Worm (Caenorhabditis elegans) whole organism, young adult: ENCODE data around the gene let-2.
A peak's percentile ranks its signal among the peaks of the same experiment; 100 is the strongest.

ENCODE experiments used
- F10E7.11 ChIP-seq: sonication (generic microtip); optimal IDR thresholded peaks from 2 replicates; lab custom pipeline; 2017; ENCODE audit warnings: mild to moderate bottlenecking, missing genetic modification characterization, moderate library complexity, missing compliant biosample characterization
- F37B4.10 ChIP-seq: fragments of 200-800 bp; sonication (Bioruptor generic); IDR thresholded peaks from 2 replicates; pipeline ENCODE4 v1.3.6; 2022; ENCODE audit warnings: missing genetic modification characterization, missing compliant biosample characterization
- F39B2.1 ChIP-seq: fragments of 200-800 bp; sonication (Bioruptor generic); IDR thresholded peaks from 2 replicates; pipeline ENCODE4 v1.3.6; 2022; ENCODE audit warnings: missing genetic modification reagents, missing genetic modification characterization, missing compliant biosample characterization
- F52B5.7 ChIP-seq: sonication (generic microtip); optimal IDR thresholded peaks from 2 replicates; lab custom pipeline; 2016; ENCODE audit warnings: mild to moderate bottlenecking, missing genetic modification characterization, missing compliant biosample characterization
- Y56A3A.18 ChIP-seq: fragments of 200-800 bp; sonication (Bioruptor generic); IDR thresholded peaks from 2 replicates; pipeline ENCODE4 v1.3.6; 2022; ENCODE audit warnings: missing genetic modification reagents, missing genetic modification characterization, missing compliant biosample characterization
- akir-1 ChIP-seq: fragments of 200-800 bp; sonication (Bioruptor generic); optimal IDR thresholded peaks from 2 replicates; lab custom pipeline; 2018; ENCODE audit warnings: mild to moderate bottlenecking, missing genetic modification characterization, moderate library complexity, missing compliant biosample characterization
- atf-7 ChIP-seq: sonication (generic microtip); optimal IDR thresholded peaks from 2 replicates; lab custom pipeline; 2017; ENCODE audit warnings: mild to moderate bottlenecking, missing genetic modification characterization, missing compliant biosample characterization
- attf-3 ChIP-seq: fragments of 200-800 bp; sonication (Bioruptor generic); conservative IDR thresholded peaks from 2 replicates; pipeline ENCODE4 v1.3.6; 2022; ENCODE audit warnings: missing genetic modification reagents, missing genetic modification characterization, missing compliant biosample characterization
- attf-5 ChIP-seq: fragments of 200-800 bp; sonication (Bioruptor generic); optimal IDR thresholded peaks from 2 replicates; lab custom pipeline; 2018; ENCODE audit warnings: mild to moderate bottlenecking, missing genetic modification characterization, missing compliant biosample characterization
- cebp-1 ChIP-seq, 2 experiments: fragments of 200-800 bp in 1 of 2; sonication (Bioruptor generic) in 1 of 2; sonication (generic microtip) in 1 of 2; IDR thresholded peaks in 1 of 2; optimal IDR thresholded peaks in 1 of 2; 2 replicates each; pipeline versions ENCODE4 v1.3.6 to Lab custom; 2017 to 2022; ENCODE audit warnings: missing compliant biosample characterization in 2 of 2, missing genetic modification characterization in 2 of 2, mild to moderate bottlenecking in 1 of 2, missing genetic modification reagents in 1 of 2, moderate library complexity in 1 of 2
- ceh-40 ChIP-seq: fragments of 200-800 bp; sonication (Bioruptor generic); IDR thresholded peaks from 2 replicates; pipeline ENCODE4 v1.3.6; 2022; ENCODE audit warnings: missing genetic modification characterization, missing compliant biosample characterization
- ceh-79 ChIP-seq: sonication (generic microtip); optimal IDR thresholded peaks from 2 replicates; lab custom pipeline; 2017; ENCODE audit warnings: mild to moderate bottlenecking, missing genetic modification characterization, missing compliant biosample characterization
- chd-7 ChIP-seq: sonication (generic microtip); optimal IDR thresholded peaks from 2 replicates; lab custom pipeline; 2016; ENCODE audit warnings: mild to moderate bottlenecking, missing genetic modification characterization, moderate library complexity, missing compliant biosample characterization
- efl-1 ChIP-seq: fragments of 150-350 bp; optimal IDR thresholded peaks from 2 replicates; lab custom pipeline; 2014; ENCODE audit warnings: missing biosample characterization, missing genetic modification reagents, missing genetic modification characterization
- egl-18 ChIP-seq: fragments of 200-800 bp; sonication (Bioruptor generic); IDR thresholded peaks from 2 replicates; pipeline ENCODE4 v1.3.6; 2022; ENCODE audit warnings: missing genetic modification reagents, missing genetic modification characterization, missing compliant biosample characterization
- egl-44 ChIP-seq: fragments of 200-800 bp; sonication (Bioruptor generic); IDR thresholded peaks from 2 replicates; pipeline ENCODE4 v1.3.6; 2022; ENCODE audit warnings: missing genetic modification reagents, missing genetic modification characterization, missing compliant biosample characterization
- ekl-4 ChIP-seq: fragments of 200-800 bp; sonication (Bioruptor generic); IDR thresholded peaks from 2 replicates; pipeline ENCODE4 v1.3.6; 2022; ENCODE audit warnings: missing genetic modification reagents, missing genetic modification characterization, missing compliant biosample characterization
- ets-4 ChIP-seq: fragments of 200-800 bp; sonication (Bioruptor generic); optimal IDR thresholded peaks from 2 replicates; lab custom pipeline; 2018; ENCODE audit warnings: mild to moderate bottlenecking, missing genetic modification characterization, missing compliant biosample characterization
- gei-17 ChIP-seq: fragments of 200-800 bp; sonication (Bioruptor generic); optimal IDR thresholded peaks from 2 replicates; lab custom pipeline; 2018; ENCODE audit warnings: mild to moderate bottlenecking, missing genetic modification characterization, missing compliant biosample characterization
- him-1 ChIP-seq: sonication (generic microtip); optimal IDR thresholded peaks from 2 replicates; lab custom pipeline; 2016; ENCODE audit warnings: missing genotype, missing genetic modification reagents, missing genetic modification characterization, missing compliant biosample characterization
- hmg-1.2 ChIP-seq: fragments of 200-800 bp; sonication (Bioruptor generic); IDR thresholded peaks from 2 replicates; pipeline ENCODE4 v1.3.6; 2022; ENCODE audit warnings: missing genetic modification reagents, missing genetic modification characterization, missing compliant biosample characterization
- hrde-1 ChIP-seq: sonication (generic microtip); optimal IDR thresholded peaks from 2 replicates; lab custom pipeline; 2016; ENCODE audit warnings: missing genetic modification characterization, mild to moderate bottlenecking, missing compliant biosample characterization, moderate library complexity, missing genotype, missing genetic modification reagents, borderline replicate concordance
- lag-1 ChIP-seq: fragments of 200-800 bp; sonication (Bioruptor generic); IDR thresholded peaks from 2 replicates; pipeline ENCODE4 v1.3.6; 2022; ENCODE audit warnings: missing genetic modification reagents, missing genetic modification characterization, missing compliant biosample characterization
- let-607 ChIP-seq, 2 experiments: fragments of 200-800 bp in 1 of 2; sonication (Bioruptor generic) in 1 of 2; sonication (generic microtip) in 1 of 2; optimal IDR thresholded peaks; 2 replicates each; lab custom pipeline; 2016 to 2018; ENCODE audit warnings: mild to moderate bottlenecking in 2 of 2, missing compliant biosample characterization in 2 of 2, missing genetic modification characterization in 2 of 2, moderate library complexity in 2 of 2, missing genotype in 1 of 2
- lin-40 ChIP-seq: sonication (generic microtip); optimal IDR thresholded peaks from 2 replicates; lab custom pipeline; 2016; ENCODE audit warnings: missing genetic modification characterization, mild to moderate bottlenecking, missing compliant biosample characterization, missing genotype, missing genetic modification reagents
- lsl-1 ChIP-seq: fragments of 200-800 bp; sonication (Bioruptor generic); optimal IDR thresholded peaks from 2 replicates; lab custom pipeline; 2018; ENCODE audit warnings: mild to moderate bottlenecking, missing genetic modification characterization, moderate library complexity, missing compliant biosample characterization
- madf-6 ChIP-seq: fragments of 200-800 bp; sonication (Bioruptor generic); IDR thresholded peaks from 2 replicates; pipeline ENCODE4 v1.3.6; 2022; ENCODE audit warnings: missing genetic modification reagents, missing genetic modification characterization, missing compliant biosample characterization
- nhr-27 ChIP-seq: fragments of 200-800 bp; sonication (Bioruptor generic); optimal IDR thresholded peaks from 2 replicates; lab custom pipeline; 2018; ENCODE audit warnings: mild to moderate bottlenecking, missing genetic modification characterization, moderate library complexity, missing compliant biosample characterization
- nhr-80 ChIP-seq: sonication (generic microtip); optimal IDR thresholded peaks from 2 replicates; lab custom pipeline; 2016; ENCODE audit warnings: missing genetic modification characterization, missing compliant biosample characterization
- nhr-90 ChIP-seq: sonication (generic microtip); optimal IDR thresholded peaks from 2 replicates; lab custom pipeline; 2016; ENCODE audit warnings: missing genotype, mild to moderate bottlenecking, missing genetic modification characterization, missing compliant biosample characterization
- pbrm-1 ChIP-seq: fragments of 200-800 bp; sonication (Bioruptor generic); IDR thresholded peaks from 2 replicates; pipeline ENCODE4 v1.3.6; 2022; ENCODE audit warnings: missing genetic modification reagents, missing genetic modification characterization, missing compliant biosample characterization
- pha-4 ChIP-seq: fragments of 150-350 bp; sonication (generic microtip); optimal IDR thresholded peaks from 2 replicates; lab custom pipeline; 2014; ENCODE audit warnings: missing biosample characterization, missing genetic modification reagents, missing genetic modification characterization
- snpc-1.3 ChIP-seq: sonication (generic microtip); optimal IDR thresholded peaks from 2 replicates; lab custom pipeline; 2017; ENCODE audit warnings: missing genetic modification characterization, mild to moderate bottlenecking, missing compliant biosample characterization, antibody characterized with exemption, moderate library complexity, missing genotype, missing genetic modification reagents; ENCODE audit not compliant: insufficient read depth
- snpc-4 ChIP-seq, 5 experiments: fragments of 150-350 bp in 1 of 5; sonication (generic microtip) in 4 of 5; optimal IDR thresholded peaks; 2 replicates each; lab custom pipeline; 2014 to 2018; ENCODE audit warnings: missing genetic modification characterization in 5 of 5, missing biosample characterization in 3 of 5, antibody characterized with exemption in 2 of 5, mild to moderate bottlenecking in 2 of 5, missing compliant biosample characterization in 2 of 5, missing genotype in 2 of 5, moderate library complexity in 2 of 5, missing genetic modification reagents in 1 of 5
- sptf-2 ChIP-seq: fragments of 200-800 bp; sonication (Bioruptor generic); optimal IDR thresholded peaks from 2 replicates; lab custom pipeline; 2018; ENCODE audit warnings: mild to moderate bottlenecking, missing genetic modification characterization, missing compliant biosample characterization
- tbp1 ChIP-seq: fragments of 200-800 bp; sonication (Bioruptor generic); optimal IDR thresholded peaks from 2 replicates; lab custom pipeline; 2018; ENCODE audit warnings: mild to moderate bottlenecking, missing genetic modification characterization, missing compliant biosample characterization
- tbx-9 ChIP-seq: sonication (generic microtip); optimal IDR thresholded peaks from 2 replicates; lab custom pipeline; 2016; ENCODE audit warnings: borderline replicate concordance, missing genetic modification characterization, inconsistent platforms, missing compliant biosample characterization
- unc-62 ChIP-seq: fragments of 150-350 bp; optimal IDR thresholded peaks from 2 replicates; lab custom pipeline; 2014; ENCODE audit warnings: missing biosample characterization, missing genetic modification reagents, missing genetic modification characterization

let-2 gene

ce11 chrX:16352503-16352902 lies 36.6 kb downstream of the let-2 start:
- no peak for TF ChIP-seq ekl-4 (GFP tag; lab: Robert Waterston, UW)
- TF ChIP-seq chd-7 (tag; lab: Kevin White, UChicago): peak; percentile 10

- TF ChIP-seq F37B4.10 (GFP tag; lab: Robert Waterston, UW): no peak
- 0 out of 2 replicates have a peak, but pooled peaks have one; percentile 10 for TF ChIP-seq hmg-1.2 (GFP tag; lab: Robert Waterston, UW)
- TF ChIP-seq let-607 (tag; optimal IDR thresholded peaks at IDR 0.05; lab: Kevin White, UChicago): peak in 1 of 2 experiments; percentile 31
- no peak for TF ChIP-seq Y56A3A.18 (GFP tag; lab: Robert Waterston, UW)
- TF ChIP-seq atf-7 (tag; lab: Kevin White, UChicago): peak; percentile 24
- no peak for TF ChIP-seq ets-4 (GFP tag; lab: Kevin White, UChicago)
- TF ChIP-seq egl-44 (GFP tag; lab: Robert Waterston, UW): no peak
- TF ChIP-seq snpc-4 (GFP tag; optimal IDR thresholded peaks at IDR 0.05; lab: Kevin White, UChicago): no peak
- peak in 1 of 4 experiments; percentile 14 for TF ChIP-seq snpc-4 (tag; optimal IDR thresholded peaks at IDR 0.05; lab: Kevin White, UChicago)
- no peak for TF ChIP-seq sptf-2 (GFP tag; lab: Kevin White, UChicago)
- no peak for TF ChIP-seq akir-1 (GFP tag; lab: Kevin White, UChicago)
- TF ChIP-seq cebp-1 (GFP tag; IDR thresholded peaks at IDR 0.05; lab: Robert Waterston, UW): no peak
- peak; percentile 40 for TF ChIP-seq cebp-1 (tag; optimal IDR thresholded peaks at IDR 0.05; lab: Kevin White, UChicago)
- no peak for TF ChIP-seq him-1 (tag; lab: Kevin White, UChicago)
- no peak for TF ChIP-seq tbx-9 (tag; lab: Kevin White, UChicago)
- TF ChIP-seq nhr-90 (tag; lab: Kevin White, UChicago): no peak
- TF ChIP-seq F52B5.7 (tag; lab: Kevin White, UChicago): no peak
- TF ChIP-seq tbp1 (GFP tag; lab: Kevin White, UChicago): peak; percentile 36
- TF ChIP-seq attf-5 (GFP tag; lab: Kevin White, UChicago): no peak
- TF ChIP-seq nhr-80: peak; percentile 91
- no peak for TF ChIP-seq attf-3 (GFP tag; lab: Robert Waterston, UW)
- peak; percentile 35 for TF ChIP-seq lin-40 (tag; lab: Kevin White, UChicago)
- TF ChIP-seq pha-4 (tag; lab: Kevin White, UChicago): peak; percentile 71
- TF ChIP-seq efl-1 (GFP tag; lab: Kevin White, UChicago): no peak
- TF ChIP-seq pbrm-1 (GFP tag; lab: Robert Waterston, UW): no peak
- no peak for TF ChIP-seq F10E7.11 (tag; lab: Kevin White, UChicago)
- no peak for TF ChIP-seq egl-18 (GFP tag; lab: Robert Waterston, UW)
- TF ChIP-seq lag-1 (GFP tag; lab: Robert Waterston, UW): no peak
Observed at ce11 chrX:16349019-16349418, 40.1 kb downstream of the let-2 start.

- TF ChIP-seq atf-7 (tag; lab: Kevin White, UChicago) (peak; percentile 28), gei-17 (GFP tag; lab: Kevin White, UChicago) (no peak), ceh-40 (GFP tag; lab: Robert Waterston, UW) (no peak), ceh-79 (tag; lab: Kevin White, UChicago) (no peak), snpc-4 (GFP tag; optimal IDR thresholded peaks at IDR 0.05; lab: Kevin White, UChicago) (no peak), snpc-4 (tag; optimal IDR thresholded peaks at IDR 0.05; lab: Kevin White, UChicago) (peak in 2 of 4 experiments; percentile 55 to 77), nhr-27 (tag; lab: Kevin White, UChicago) (no peak), him-1 (tag; lab: Kevin White, UChicago) (no peak), madf-6 (GFP tag; lab: Robert Waterston, UW) (no peak), unc-62 (GFP tag; lab: Kevin White, UChicago) (no peak), lsl-1 (GFP tag; lab: Kevin White, UChicago) (no peak), F39B2.1 (GFP tag; lab: Robert Waterston, UW) (no peak), snpc-1.3 (tag; lab: Kevin White, UChicago) (no peak), let-607 (tag; optimal IDR thresholded peaks at IDR 0.05; lab: Kevin White, UChicago) (peak in 1 of 2 experiments; percentile 16), nhr-80 (peak; percentile 78), hrde-1 (no peak)
Observed at ce11 chrX:16346212-16346883, 42.8 kb downstream of the let-2 start.
